Comparison of ENCODE assay signal across 5 fruit fly cellular contexts in the genomic region with DNA sequence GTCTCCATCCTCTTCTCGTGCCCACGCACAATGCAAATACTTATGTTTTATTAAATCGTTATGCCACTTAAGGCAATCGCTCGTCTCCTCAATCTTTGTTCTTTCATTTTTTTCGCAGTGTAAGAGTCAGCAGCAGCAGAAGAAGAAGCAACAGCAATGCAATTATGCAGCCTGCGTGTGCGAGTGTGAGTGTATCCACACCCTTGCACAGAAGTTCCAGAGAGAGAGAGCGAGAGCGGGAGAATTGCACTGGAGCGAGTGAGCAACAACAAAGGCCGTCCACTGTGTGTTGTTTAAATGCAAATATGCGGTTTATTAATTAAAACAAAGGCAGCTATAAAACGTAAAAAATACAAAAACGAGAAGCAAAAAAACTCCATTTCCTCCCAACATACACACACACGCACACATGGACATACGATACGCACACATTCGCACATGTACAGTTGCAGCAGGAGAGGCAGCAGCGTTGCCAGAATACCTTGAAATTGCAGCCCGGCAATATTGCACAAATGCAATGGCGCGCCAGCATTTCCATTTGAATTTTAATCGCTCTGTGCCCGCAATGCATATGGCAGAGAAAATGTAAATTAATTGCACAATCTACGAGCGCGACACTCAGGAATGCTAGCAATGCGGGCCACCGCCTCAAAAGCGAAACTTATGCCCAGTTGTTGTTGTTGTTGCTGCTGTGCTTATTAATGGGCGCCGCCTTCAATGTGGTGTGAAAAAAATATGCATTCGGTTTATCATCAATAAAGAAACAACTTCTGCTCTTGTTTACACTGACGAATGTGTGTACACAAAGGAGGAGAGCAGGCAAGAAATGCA.
A peak's percentile ranks its signal among the peaks of the same experiment; 100 is the strongest.
TF ChIP-seq lines count a peak whose summit lies in the region.

No protein-coding gene starts in this region.

TF ChIP-seq in whole organism, adult, 20 proteins besides CTCF, POLR2A, EP300 and RAD21 (continued from another document):
- no peak for TF ChIP-seq cnc (optimal IDR thresholded peaks at IDR 0.05; lab: Kevin White, UChicago)
- no peak for TF ChIP-seq CG7101 (tag; optimal IDR thresholded peaks at IDR 0.05; lab: Kevin White, UChicago)
- peak; percentile 35 for TF ChIP-seq bab1 (GFP tag; optimal IDR thresholded peaks at IDR 0.05; lab: Kevin White, UChicago)
- TF ChIP-seq Mnt (GFP tag; optimal IDR thresholded peaks at IDR 0.05; lab: Kevin White, UChicago): no peak
TF ChIP-seq in whole organism, adult: peak in this region for 9.

TF ChIP-seq in whole organism, embryonic, 481 proteins besides CTCF, POLR2A, EP300 and RAD21 (continued from another document and continues in another):
- TF ChIP-seq ab (GFP tag; optimal IDR thresholded peaks at IDR 0.05; lab: Kevin White, UChicago): no peak
- TF ChIP-seq CG3726 (GFP tag; IDR thresholded peaks at IDR 0.05; lab: Robert Waterston, UW): no peak
- no peak for TF ChIP-seq jing (GFP tag; optimal IDR thresholded peaks at IDR 0.05; lab: Kevin White, UChicago)
- no peak for TF ChIP-seq hkb (optimal IDR thresholded peaks at IDR 0.05; lab: Kevin White, UChicago)
- no peak for TF ChIP-seq hkb (GFP tag; IDR thresholded peaks at IDR 0.05; lab: Robert Waterston, UW)
- TF ChIP-seq CG6765 (GFP tag; optimal IDR thresholded peaks at IDR 0.05; lab: Kevin White, UChicago): no peak
- TF ChIP-seq CG8290 (GFP tag; optimal IDR thresholded peaks at IDR 0.05; lab: Kevin White, UChicago): peak; percentile 65
- TF ChIP-seq CG8290 (tag; optimal IDR thresholded peaks at IDR 0.05; lab: Kevin White, UChicago): peak in 1 of 2 experiments; percentile 80
- TF ChIP-seq onecut (GFP tag; IDR thresholded peaks at IDR 0.05; lab: Robert Waterston, UW): peak; percentile 43; the same call in 1 of the 2 replicates
- TF ChIP-seq lbe (GFP tag; optimal IDR thresholded peaks at IDR 0.05; lab: Kevin White, UChicago): peak; percentile 45
- TF ChIP-seq fd96Cb (tag; optimal IDR thresholded peaks at IDR 0.05; lab: Kevin White, UChicago): peak; percentile 6
- TF ChIP-seq bab2 (GFP tag; optimal IDR thresholded peaks at IDR 0.05; lab: Kevin White, UChicago): peak; percentile 55
- TF ChIP-seq disco-r (GFP tag; optimal IDR thresholded peaks at IDR 0.05; lab: Kevin White, UChicago): no peak
- TF ChIP-seq eve (GFP tag; optimal IDR thresholded peaks at IDR 0.05; lab: Kevin White, UChicago): no peak
- peak; percentile 34 for TF ChIP-seq CG8924 (tag; optimal IDR thresholded peaks at IDR 0.05; lab: Kevin White, UChicago)
- no peak for TF ChIP-seq crc (GFP tag; optimal IDR thresholded peaks at IDR 0.05; lab: Kevin White, UChicago)
- TF ChIP-seq Xrp1 (GFP tag; IDR thresholded peaks at IDR 0.05; lab: Robert Waterston, UW): peak; percentile 82
- TF ChIP-seq H2.0 (GFP tag; IDR thresholded peaks at IDR 0.05; lab: Robert Waterston, UW): no peak
- TF ChIP-seq sc (optimal IDR thresholded peaks at IDR 0.05; lab: Kevin White, UChicago): no peak
- peak; percentile 28 for TF ChIP-seq sc (GFP tag; optimal IDR thresholded peaks at IDR 0.05; lab: Kevin White, UChicago)
- peak; percentile 31 for TF ChIP-seq CG13123 (GFP tag; optimal IDR thresholded peaks at IDR 0.05; lab: Kevin White, UChicago)
- TF ChIP-seq cato (GFP tag; optimal IDR thresholded peaks at IDR 0.05; lab: Kevin White, UChicago; ENCODE audit: borderline replicate concordance): peak; percentile 10
- TF ChIP-seq CG2889 (GFP tag; IDR thresholded peaks at IDR 0.05; lab: Robert Waterston, UW): no peak
- peak; percentile 70 for TF ChIP-seq org-1 (GFP tag; optimal IDR thresholded peaks at IDR 0.05; lab: Kevin White, UChicago)
- 0 out of 3 replicates have a peak, but pooled peaks have one; percentile 41 for TF ChIP-seq so (GFP tag; IDR thresholded peaks at IDR 0.05; lab: Robert Waterston, UW)
- no peak for TF ChIP-seq lilli (GFP tag; optimal IDR thresholded peaks at IDR 0.05; lab: Kevin White, UChicago)
- peak; percentile 25 for TF ChIP-seq Lhr (GFP tag; optimal IDR thresholded peaks at IDR 0.05; lab: Kevin White, UChicago)
- peak; percentile 2 for TF ChIP-seq CG11504 (tag; optimal IDR thresholded peaks at IDR 0.05; lab: Kevin White, UChicago)
- peak; percentile 46 for TF ChIP-seq CG17359 (tag; optimal IDR thresholded peaks at IDR 0.05; lab: Kevin White, UChicago)

TF ChIP-seq in whole organism, prepupa, 60 proteins besides CTCF, POLR2A, EP300 and RAD21 (continued from another document and continues in another):
- TF ChIP-seq net (GFP tag; optimal IDR thresholded peaks at IDR 0.05; lab: Kevin White, UChicago) (peak; percentile 67), Ets96B (tag; optimal IDR thresholded peaks at IDR 0.05; lab: Kevin White, UChicago) (peak; percentile 49), Smox (GFP tag; optimal IDR thresholded peaks at IDR 0.05; lab: Kevin White, UChicago) (peak; percentile 57), fd85E (GFP tag; optimal IDR thresholded peaks at IDR 0.05; lab: Kevin White, UChicago) (no peak), Eip93F (GFP tag; optimal IDR thresholded peaks at IDR 0.05; lab: Kevin White, UChicago) (no peak), CG8319 (GFP tag; optimal IDR thresholded peaks at IDR 0.05; lab: Kevin White, UChicago) (no peak), salr (GFP tag; optimal IDR thresholded peaks at IDR 0.05; lab: Kevin White, UChicago) (peak; percentile 56 to 66), CG34406 (GFP tag; optimal IDR thresholded peaks at IDR 0.05; lab: Kevin White, UChicago) (peak; percentile 41), spab (GFP tag; optimal IDR thresholded peaks at IDR 0.05; lab: Kevin White, UChicago) (peak; percentile 30), Sox102F (GFP tag; optimal IDR thresholded peaks at IDR 0.05; lab: Kevin White, UChicago) (peak; percentile 78), CG31627 (GFP tag; optimal IDR thresholded peaks at IDR 0.05; lab: Kevin White, UChicago) (peak; percentile 55), fkh (GFP tag; optimal IDR thresholded peaks at IDR 0.05; lab: Kevin White, UChicago) (peak; percentile 68), svp (GFP tag; lab: Kevin White, UChicago) (no peak), Ets21C (GFP tag; optimal IDR thresholded peaks at IDR 0.05; lab: Kevin White, UChicago) (peak; percentile 32), CG10631 (GFP tag; optimal IDR thresholded peaks at IDR 0.05; lab: Kevin White, UChicago) (peak; percentile 64), CG10669 (GFP tag; optimal IDR thresholded peaks at IDR 0.05; lab: Kevin White, UChicago) (peak; percentile 63), CG32006 (GFP tag; optimal IDR thresholded peaks at IDR 0.05; lab: Kevin White, UChicago) (peak; percentile 78), dsx (GFP tag; optimal IDR thresholded peaks at IDR 0.05; lab: Kevin White, UChicago; ENCODE audit: poor library complexity, severe bottlenecking) (peak; percentile 58), Eip78C (GFP tag; lab: Kevin White, UChicago) (peak; percentile 91), Blimp-1 (GFP tag; optimal IDR thresholded peaks at IDR 0.05; lab: Kevin White, UChicago) (peak; percentile 37), CG3919 (GFP tag; optimal IDR thresholded peaks at IDR 0.05; lab: Kevin White, UChicago) (peak; percentile 46), Met (GFP tag; optimal IDR thresholded peaks at IDR 0.05; lab: Kevin White, UChicago) (peak; percentile 64), pdm3 (GFP tag; optimal IDR thresholded peaks at IDR 0.05; lab: Kevin White, UChicago) (peak; percentile 36), Gug (GFP tag; IDR thresholded peaks at IDR 0.05; lab: Robert Waterston, UW) (peak; percentile 44), CG11902 (GFP tag; optimal IDR thresholded peaks at IDR 0.05; lab: Kevin White, UChicago) (no peak), Sox14 (GFP tag; optimal IDR thresholded peaks at IDR 0.05; lab: Kevin White, UChicago) (peak; percentile 79), OdsH (GFP tag; optimal IDR thresholded peaks at IDR 0.05; lab: Kevin White, UChicago) (peak; percentile 58), achi (GFP tag; optimal IDR thresholded peaks at IDR 0.05; lab: Kevin White, UChicago) (peak; percentile 8), CG6276 (GFP tag; optimal IDR thresholded peaks at IDR 0.05; lab: Kevin White, UChicago) (peak; percentile 58), CG6163 (GFP tag; IDR thresholded peaks at IDR 0.05; lab: Robert Waterston, UW) (peak; percentile 68), Sox15 (GFP tag; optimal IDR thresholded peaks at IDR 0.05; lab: Kevin White, UChicago) (peak; percentile 24)

TF ChIP-seq in whole organism, pupa, 21 proteins besides CTCF, POLR2A, EP300 and RAD21 (continued from another document):
- TF ChIP-seq fd96Ca (GFP tag; IDR thresholded peaks at IDR 0.05; lab: Robert Waterston, UW) (peak; percentile 73), CG9948 (tag; optimal IDR thresholded peaks at IDR 0.05; lab: Kevin White, UChicago) (peak; percentile 13), CG8159 (tag; optimal IDR thresholded peaks at IDR 0.05; lab: Kevin White, UChicago) (peak; percentile 77), D1 (tag; optimal IDR thresholded peaks at IDR 0.05; lab: Kevin White, UChicago) (no peak)

TF ChIP-seq in whole organism, wandering third instar larva, 38 proteins besides CTCF, POLR2A, EP300 and RAD21 (continued from another document):
- TF ChIP-seq Dif (GFP tag; optimal IDR thresholded peaks at IDR 0.05; lab: Kevin White, UChicago; ENCODE audit: partially characterized antibody) (peak; percentile 5), woc (GFP tag; optimal IDR thresholded peaks at IDR 0.05; lab: Kevin White, UChicago) (peak; percentile 6), dsf (GFP tag; optimal IDR thresholded peaks at IDR 0.05; lab: Kevin White, UChicago; ENCODE audit: borderline replicate concordance) (peak; percentile 78), Abd-B (GFP tag; optimal IDR thresholded peaks at IDR 0.05; lab: Kevin White, UChicago) (no peak), CG32264 (GFP tag; optimal IDR thresholded peaks at IDR 0.05; lab: Kevin White, UChicago) (peak; percentile 9), CG9705 (GFP tag; optimal IDR thresholded peaks at IDR 0.05; lab: Kevin White, UChicago) (peak; percentile 60), HLH106 (tag; optimal IDR thresholded peaks at IDR 0.05; lab: Kevin White, UChicago) (peak; percentile 47), Myc (optimal IDR thresholded peaks at IDR 0.05; lab: Kevin White, UChicago) (no peak), brk (GFP tag; optimal IDR thresholded peaks at IDR 0.05; lab: Kevin White, UChicago) (no peak), jim (GFP tag; optimal IDR thresholded peaks at IDR 0.05; lab: Kevin White, UChicago) (peak; percentile 76), sv (GFP tag; optimal IDR thresholded peaks at IDR 0.05; lab: Kevin White, UChicago) (no peak), h (GFP tag; optimal IDR thresholded peaks at IDR 0.05; lab: Kevin White, UChicago) (peak; percentile 45), usp (GFP tag; optimal IDR thresholded peaks at IDR 0.05; lab: Kevin White, UChicago) (no peak), foxo (GFP tag; optimal IDR thresholded peaks at IDR 0.05; lab: Kevin White, UChicago) (peak in 1 of 2 experiments; percentile 66)
